Fruit fly (Drosophila melanogaster) whole organism, embryonic: ENCODE measurements around the gene bun.

Experiments used
- Asciz ChIP-seq: fragments of 200-800 bp; sonication (Bioruptor generic); optimal IDR thresholded peaks from 2 replicates; lab custom pipeline; 2017; ENCODE audit warnings: missing biosample characterization, mild to moderate bottlenecking, missing genetic modification characterization, missing genetic modification reagents
- Atf6 ChIP-seq: fragments of 200-800 bp; sonication (Bioruptor generic); IDR thresholded peaks from 2 replicates; pipeline ENCODE4 v1.3.6; 2022; ENCODE audit warnings: missing biosample characterization, missing genetic modification characterization
- CG10321 ChIP-seq: fragments of 200-800 bp; sonication (Bioruptor generic); IDR thresholded peaks from 2 replicates; pipeline ENCODE4 v1.3.6; 2022; ENCODE audit warnings: missing biosample characterization, missing genetic modification characterization
- CG10543 ChIP-seq: fragments of 200-800 bp; sonication (Bioruptor generic); optimal IDR thresholded peaks from 3 replicates; lab custom pipeline; 2017; ENCODE audit warnings: missing biosample characterization, mild to moderate bottlenecking, missing genetic modification characterization, moderate library complexity
- CG12219 ChIP-seq: fragments of 200-800 bp; sonication (Bioruptor generic); optimal IDR thresholded peaks from 3 replicates; lab custom pipeline; 2018; ENCODE audit warnings: missing biosample characterization, mild to moderate bottlenecking, missing genetic modification characterization
- CG12744 ChIP-seq: fragments of 200-800 bp; sonication (Bioruptor generic); optimal IDR thresholded peaks from 2 replicates; lab custom pipeline; 2016; ENCODE audit warnings: missing biosample characterization, missing genetic modification characterization
- CG16815 ChIP-seq: fragments of 200-800 bp; sonication (Bioruptor generic); optimal IDR thresholded peaks from 3 replicates; lab custom pipeline; 2017; ENCODE audit warnings: missing biosample characterization, mild to moderate bottlenecking, missing genetic modification characterization
- CG2712 ChIP-seq: fragments of 200-800 bp; optimal IDR thresholded peaks from 3 replicates; lab custom pipeline; 2019; ENCODE audit warnings: missing biosample characterization, mild to moderate bottlenecking, missing genetic modification characterization, moderate library complexity
- CG34224 ChIP-seq: fragments of 200-800 bp; sonication (Bioruptor generic); IDR thresholded peaks from 3 replicates; pipeline ENCODE4 v1.3.6; 2022; ENCODE audit warnings: missing biosample characterization, missing genetic modification characterization; ENCODE audit not compliant: partially characterized antibody
- CG3847 ChIP-seq: fragments of 200-800 bp; sonication (Bioruptor generic); IDR thresholded peaks from 2 replicates; pipeline ENCODE4 v1.3.6; 2022; ENCODE audit warnings: missing biosample characterization, missing genetic modification characterization
- CG5180 ChIP-seq: fragments of 200-800 bp; sonication (Bioruptor generic); optimal IDR thresholded peaks from 3 replicates; lab custom pipeline; 2017; ENCODE audit warnings: missing biosample characterization, missing genetic modification characterization, mild to moderate bottlenecking, moderate library complexity, missing genetic modification reagents
- CG6254 ChIP-seq: fragments of 200-800 bp; sonication (Bioruptor generic); optimal IDR thresholded peaks from 3 replicates; lab custom pipeline; 2017; ENCODE audit warnings: mild to moderate bottlenecking, missing biosample characterization, missing genetic modification reagents, missing genetic modification characterization
- CG7271 ChIP-seq: fragments of 200-800 bp; sonication (Bioruptor generic); optimal IDR thresholded peaks from 2 replicates; lab custom pipeline; 2018; ENCODE audit warnings: missing biosample characterization, mild to moderate bottlenecking, missing genetic modification characterization, moderate library complexity
- CG7357 ChIP-seq: fragments of 200-800 bp; sonication (Bioruptor generic); IDR thresholded peaks from 3 replicates; pipeline ENCODE4 v1.3.6; 2022; ENCODE audit warnings: missing biosample characterization, missing genetic modification characterization
- CG7987 ChIP-seq: fragments of 200-800 bp; sonication (Bioruptor generic); optimal IDR thresholded peaks from 2 replicates; lab custom pipeline; 2018; ENCODE audit warnings: missing biosample characterization, mild to moderate bottlenecking, missing genetic modification characterization, moderate library complexity
- CG8388 ChIP-seq: fragments of 200-800 bp; sonication (Bioruptor generic); optimal IDR thresholded peaks from 2 replicates; lab custom pipeline; 2019; ENCODE audit warnings: missing biosample characterization, mild to moderate bottlenecking, missing genetic modification characterization, moderate library complexity
- CG8478 ChIP-seq: fragments of >200 bp; optimal IDR thresholded peaks from 2 replicates; lab custom pipeline; 2018
- CoRest ChIP-seq: fragments of 200-800 bp; sonication (Bioruptor generic); optimal IDR thresholded peaks from 3 replicates; lab custom pipeline; 2018; ENCODE audit warnings: missing biosample characterization, mild to moderate bottlenecking, missing genetic modification characterization, moderate library complexity
- CrebB ChIP-seq: fragments of 200-800 bp; sonication (Bioruptor generic); optimal IDR thresholded peaks from 3 replicates; lab custom pipeline; 2018; ENCODE audit warnings: missing biosample characterization, mild to moderate bottlenecking, missing genetic modification characterization
- D19B ChIP-seq: fragments of 200-800 bp; sonication (Bioruptor generic); optimal IDR thresholded peaks from 2 replicates; lab custom pipeline; 2017; ENCODE audit warnings: missing biosample characterization, mild to moderate bottlenecking, missing genetic modification characterization
- Elba2 ChIP-seq: fragments of 200-800 bp; sonication (Bioruptor generic); optimal IDR thresholded peaks from 3 replicates; lab custom pipeline; 2016; ENCODE audit warnings: missing biosample characterization, missing genetic modification characterization
- Hr3 ChIP-seq: fragments of 200-800 bp; sonication (Bioruptor generic); optimal IDR thresholded peaks from 3 replicates; lab custom pipeline; 2016; ENCODE audit warnings: missing biosample characterization, missing genetic modification characterization
- NFAT ChIP-seq: fragments of 200-800 bp; sonication (Bioruptor generic); IDR thresholded peaks from 2 replicates; pipeline ENCODE4 v1.3.6; 2022; ENCODE audit warnings: missing biosample characterization, missing genetic modification characterization
- Oli ChIP-seq: fragments of 200-800 bp; sonication (Bioruptor generic); optimal IDR thresholded peaks from 2 replicates; lab custom pipeline; 2018; ENCODE audit warnings: missing biosample characterization, mild to moderate bottlenecking, missing genetic modification characterization, moderate library complexity
- Optix ChIP-seq: fragments of 200-800 bp; sonication (Bioruptor generic); IDR thresholded peaks from 3 replicates; pipeline ENCODE4 v1.3.6; 2022; ENCODE audit warnings: missing biosample characterization, missing genetic modification characterization
- Pdp1 ChIP-seq, 2 experiments: fragments of 200-800 bp; sonication (Bioruptor generic); optimal IDR thresholded peaks; 3 replicates each; lab custom pipeline; 2016; ENCODE audit warnings: missing biosample characterization in 2 of 2, missing genetic modification characterization in 2 of 2, mild to moderate bottlenecking in 1 of 2, moderate library complexity in 1 of 2
- Sox100B ChIP-seq: fragments of 200-800 bp; sonication (Bioruptor generic); optimal IDR thresholded peaks from 3 replicates; lab custom pipeline; 2018; ENCODE audit warnings: missing biosample characterization, mild to moderate bottlenecking, missing genetic modification characterization
- Sox102F ChIP-seq: fragments of 200-800 bp; sonication (Bioruptor generic); optimal IDR thresholded peaks from 2 replicates; lab custom pipeline; 2018; ENCODE audit warnings: missing biosample characterization, mild to moderate bottlenecking, missing genetic modification characterization, moderate library complexity
- Ssrp ChIP-seq: fragments of 200-800 bp; sonication (Bioruptor generic); optimal IDR thresholded peaks from 2 replicates; lab custom pipeline; 2018; ENCODE audit warnings: missing biosample characterization, mild to moderate bottlenecking, missing genetic modification characterization, moderate library complexity
- abd-A ChIP-seq: fragments of 200-800 bp; sonication (Bioruptor generic); optimal IDR thresholded peaks from 3 replicates; lab custom pipeline; 2019; ENCODE audit warnings: missing biosample characterization, mild to moderate bottlenecking, missing genetic modification characterization, moderate library complexity
- ci ChIP-seq: fragments of 200-800 bp; sonication (Bioruptor generic); IDR thresholded peaks from 3 replicates; pipeline ENCODE4 v1.3.6; 2022; ENCODE audit warnings: missing biosample characterization, missing genetic modification characterization
- dati ChIP-seq: fragments of 200-800 bp; sonication (Bioruptor generic); IDR thresholded peaks from 2 replicates; pipeline ENCODE4 v1.3.6; 2022; ENCODE audit warnings: missing biosample characterization, missing genetic modification characterization
- dpn ChIP-seq, 2 experiments: fragments of 200-800 bp; sonication (Bioruptor generic); optimal IDR thresholded peaks; 3 replicates each; lab custom pipeline; 2016; ENCODE audit warnings: missing biosample characterization in 2 of 2, missing genetic modification characterization in 2 of 2
- gem ChIP-seq: fragments of 200-800 bp; sonication (Bioruptor generic); optimal IDR thresholded peaks from 2 replicates; lab custom pipeline; 2019; ENCODE audit warnings: missing biosample characterization, mild to moderate bottlenecking, missing genetic modification characterization, moderate library complexity
- grn ChIP-seq: fragments of 200-800 bp; sonication (Bioruptor generic); optimal IDR thresholded peaks from 3 replicates; lab custom pipeline; 2017; ENCODE audit warnings: missing biosample characterization, missing genetic modification characterization
- insv ChIP-seq, 2 experiments: fragments of 200-800 bp; sonication (Bioruptor generic); optimal IDR thresholded peaks; 3 replicates each; lab custom pipeline; 2016 to 2018; ENCODE audit warnings: missing biosample characterization in 2 of 2, missing genetic modification characterization in 2 of 2
- kni ChIP-seq: fragments of 200-800 bp; sonication (Bioruptor generic); optimal IDR thresholded peaks from 3 replicates; lab custom pipeline; 2017; ENCODE audit warnings: mild to moderate bottlenecking, missing biosample characterization, missing genetic modification reagents, missing genetic modification characterization
- lov ChIP-seq, 2 experiments: fragments of 200-800 bp in 1 of 2; fragments of >200 bp in 1 of 2; sonication (Bioruptor generic) in 1 of 2; IDR thresholded peaks in 1 of 2; optimal IDR thresholded peaks in 1 of 2; 2 replicates in 1 of 2; 3 replicates in 1 of 2; pipeline versions ENCODE4 v1.3.6 to Lab custom; 2017 to 2022; ENCODE audit warnings: missing biosample characterization in 1 of 2, missing genetic modification characterization in 1 of 2
- mirr ChIP-seq: fragments of 200-800 bp; sonication (Bioruptor generic); optimal IDR thresholded peaks from 3 replicates; lab custom pipeline; 2018; ENCODE audit warnings: missing biosample characterization, mild to moderate bottlenecking, missing genetic modification characterization
- nmo ChIP-seq: fragments of 200-800 bp; sonication (Bioruptor generic); optimal IDR thresholded peaks from 2 replicates; lab custom pipeline; 2018; ENCODE audit warnings: missing biosample characterization, mild to moderate bottlenecking, missing genetic modification characterization, moderate library complexity
- odd ChIP-seq: fragments of 200-800 bp; sonication (Bioruptor generic); optimal IDR thresholded peaks from 2 replicates; lab custom pipeline; 2017; ENCODE audit warnings: missing biosample characterization, mild to moderate bottlenecking, missing genetic modification characterization
- phol ChIP-seq: fragments of 200-800 bp; sonication (Bioruptor generic); optimal IDR thresholded peaks from 3 replicates; lab custom pipeline; 2018; ENCODE audit warnings: missing biosample characterization, mild to moderate bottlenecking, missing genetic modification characterization, moderate library complexity
- ranshi ChIP-seq: fragments of 200-800 bp; sonication (Bioruptor generic); IDR thresholded peaks from 2 replicates; pipeline ENCODE4 v1.3.6; 2022; ENCODE audit warnings: missing biosample characterization, missing genetic modification characterization
- slp2 ChIP-seq: fragments of 200-800 bp; sonication (Bioruptor generic); optimal IDR thresholded peaks from 2 replicates; lab custom pipeline; 2016; ENCODE audit warnings: missing biosample characterization, missing genetic modification characterization
- stwl ChIP-seq: fragments of 200-800 bp; sonication (Bioruptor generic); optimal IDR thresholded peaks from 3 replicates; lab custom pipeline; 2018; ENCODE audit warnings: missing biosample characterization, mild to moderate bottlenecking, missing genetic modification characterization, moderate library complexity
- tna ChIP-seq: fragments of 200-800 bp; sonication (Bioruptor generic); IDR thresholded peaks from 2 replicates; pipeline ENCODE4 v1.3.6; 2022; ENCODE audit warnings: missing biosample characterization, missing genetic modification characterization; ENCODE audit not compliant: partially characterized antibody
- twi ChIP-seq: fragments of 200-800 bp; optimal IDR thresholded peaks from 2 replicates; lab custom pipeline; 2019; ENCODE audit warnings: missing biosample characterization, mild to moderate bottlenecking, missing genetic modification characterization, moderate library complexity

Gene bun

DNA sequence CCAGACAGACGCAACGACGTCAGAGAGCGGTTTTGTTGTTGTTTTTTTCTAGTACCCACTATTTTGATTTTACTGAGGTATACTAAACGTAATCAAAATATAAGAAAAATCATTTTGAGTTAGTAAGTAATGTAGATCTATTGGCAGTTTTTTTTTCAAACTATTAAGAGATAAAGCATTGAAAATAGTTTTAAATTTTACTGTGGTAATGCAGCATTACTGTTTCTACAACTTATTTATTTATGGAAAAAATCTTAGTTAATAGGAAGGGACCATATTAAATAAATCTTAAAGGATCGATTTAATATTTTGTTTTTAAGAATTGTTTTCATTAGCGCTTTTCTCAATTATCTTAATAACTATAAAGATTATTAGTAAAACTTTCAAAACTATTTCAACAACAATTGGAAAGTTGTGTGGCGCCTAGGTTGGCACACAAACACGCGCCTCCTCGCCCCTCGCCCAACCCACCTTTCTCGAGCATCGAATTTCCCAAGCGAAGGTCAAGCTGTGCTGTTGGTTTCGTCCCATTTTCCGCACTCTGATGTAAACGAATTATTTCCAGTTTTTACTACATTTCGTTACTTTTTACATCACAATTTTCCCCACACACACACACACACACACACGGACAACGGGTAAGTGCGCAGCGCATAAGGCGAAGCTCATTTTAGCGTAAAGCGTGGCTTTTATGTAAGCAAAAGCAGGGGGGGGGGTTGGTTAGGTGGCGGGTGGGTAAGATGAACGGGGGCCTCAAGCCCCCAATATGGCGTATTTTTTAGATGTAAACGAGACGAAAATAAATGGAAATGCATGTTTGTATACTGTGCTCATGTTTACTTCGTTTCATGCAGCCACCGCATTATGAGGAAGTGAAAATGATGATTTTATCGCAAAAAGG lies 16.2 kb downstream of the bun start (continued):
- peak in 1 of 2 experiments; percentile 45 for TF ChIP-seq Pdp1 (GFP tag; optimal IDR thresholded peaks at IDR 0.05; lab: Kevin White, UChicago)
- TF ChIP-seq lov (optimal IDR thresholded peaks at IDR 0.05; lab: Kevin White, UChicago), result no peak
- no peak for TF ChIP-seq lov (GFP tag; IDR thresholded peaks at IDR 0.05; lab: Robert Waterston, UW)
- TF ChIP-seq kni (GFP tag; lab: Kevin White, UChicago), result peak; percentile 23
- no peak for TF ChIP-seq CG8478
- TF ChIP-seq CG5180, result no peak
- peak; percentile 49 for TF ChIP-seq Asciz (GFP tag; lab: Kevin White, UChicago)
- no peak for TF ChIP-seq CG7357 (GFP tag; lab: Robert Waterston, UW)
- TF ChIP-seq CG6254 (GFP tag; lab: Kevin White, UChicago), result no peak
- peak in 1 of 2 experiments; percentile 3 for TF ChIP-seq dpn (GFP tag; optimal IDR thresholded peaks at IDR 0.05; lab: Kevin White, UChicago)
- TF ChIP-seq Optix (GFP tag; lab: Robert Waterston, UW), result 0 out of 3 replicates have a peak, but pooled peaks have one; percentile 29
- TF ChIP-seq Sox102F (GFP tag; lab: Kevin White, UChicago), result peak; percentile 73
- TF ChIP-seq CoRest (tag; lab: Kevin White, UChicago), result peak; percentile 20
- peak; percentile 14 for TF ChIP-seq CG10543
- TF ChIP-seq odd, result no peak
- peak; percentile 49 for TF ChIP-seq phol (tag; lab: Kevin White, UChicago)
- TF ChIP-seq NFAT (GFP tag; lab: Robert Waterston, UW), result no peak
- TF ChIP-seq Sox100B, result peak; percentile 4
- no peak for TF ChIP-seq dati
- peak; percentile 44 for TF ChIP-seq CG8388 (GFP tag; lab: Kevin White, UChicago)
- no peak for TF ChIP-seq CG34224 (GFP tag; lab: Robert Waterston, UW)
- TF ChIP-seq CG7987 (GFP tag; lab: Kevin White, UChicago), result peak; percentile 18
- TF ChIP-seq ci (GFP tag; lab: Robert Waterston, UW), result no peak
- no peak for TF ChIP-seq CG16815
- no peak for TF ChIP-seq CG12744 (GFP tag; lab: Kevin White, UChicago)
- peak; percentile 48 for TF ChIP-seq CG2712
- TF ChIP-seq Hr3 (GFP tag; lab: Kevin White, UChicago), result peak; percentile 3
- no peak for TF ChIP-seq ranshi (GFP tag; lab: Robert Waterston, UW)
- TF ChIP-seq CG3847 (GFP tag; lab: Robert Waterston, UW), result 0 out of 2 replicates have a peak, but pooled peaks have one; percentile 12
- no peak for TF ChIP-seq twi (tag; lab: Kevin White, UChicago)
- TF ChIP-seq Oli (tag; lab: Kevin White, UChicago), result peak; percentile 23
- no peak for TF ChIP-seq grn (GFP tag; lab: Kevin White, UChicago)
- TF ChIP-seq CG7271 (tag; lab: Kevin White, UChicago), result no peak
- TF ChIP-seq CG12219 (GFP tag; lab: Kevin White, UChicago), result no peak
- peak; percentile 68 for TF ChIP-seq gem
- TF ChIP-seq CG10321, result no peak
- peak; percentile 2 for TF ChIP-seq nmo
- peak; percentile 68 for TF ChIP-seq D19B (GFP tag; lab: Kevin White, UChicago)
- TF ChIP-seq abd-A, result peak; percentile 56
- peak; percentile 16 for TF ChIP-seq CrebB (tag; lab: Kevin White, UChicago)
- peak; percentile 53 for TF ChIP-seq Ssrp (tag; lab: Kevin White, UChicago)
- peak; percentile 10 for TF ChIP-seq mirr
- no peak for TF ChIP-seq tna (GFP tag; lab: Robert Waterston, UW)
- no peak for TF ChIP-seq slp2 (GFP tag; lab: Kevin White, UChicago)
- TF ChIP-seq Elba2 (GFP tag; lab: Kevin White, UChicago), result no peak
- no peak for TF ChIP-seq stwl
- TF ChIP-seq Atf6 (GFP tag; lab: Robert Waterston, UW), result peak; percentile 34; the same call in 1 of the 2 replicates
- TF ChIP-seq insv (GFP tag; optimal IDR thresholded peaks at IDR 0.05; lab: Kevin White, UChicago), result no peak
